Worm (Caenorhabditis elegans) whole organism, mixed stage, embryonic: ENCODE results near the gene aakg-5.

Experiments
- ceh-39 ChIP-seq: fragments of 150-350 bp; optimal IDR thresholded peaks from 2 replicates; lab custom pipeline; 2014; ENCODE audit warnings: missing biosample characterization, missing genetic modification characterization
- cnd-1 ChIP-seq: fragments of 200-800 bp; sonication (Bioruptor generic); optimal IDR thresholded peaks from 2 replicates; lab custom pipeline; 2018; ENCODE audit warnings: mild to moderate bottlenecking, missing genetic modification characterization, missing compliant biosample characterization
- elt-1 ChIP-seq: sonication (generic microtip); optimal IDR thresholded peaks from 2 replicates; lab custom pipeline; 2017; ENCODE audit warnings: missing genetic modification characterization, mild to moderate bottlenecking, missing compliant biosample characterization, antibody characterized with exemption, moderate library complexity, borderline replicate concordance; ENCODE audit not compliant: insufficient read depth
- elt-3 ChIP-seq: fragments of 150-350 bp; optimal IDR thresholded peaks from 2 replicates; lab custom pipeline; 2014; ENCODE audit warnings: missing biosample characterization, missing genetic modification characterization
- lin-32 ChIP-seq: fragments of 200-800 bp; sonication (Bioruptor generic); optimal IDR thresholded peaks from 2 replicates; lab custom pipeline; 2018; ENCODE audit warnings: mild to moderate bottlenecking, missing genetic modification characterization, missing compliant biosample characterization
- lsy-2 ChIP-seq: fragments of 150-350 bp; optimal IDR thresholded peaks from 2 replicates; lab custom pipeline; 2014; ENCODE audit warnings: missing biosample characterization, missing genetic modification characterization
- mep-1 ChIP-seq: fragments of 150-350 bp; optimal IDR thresholded peaks from 2 replicates; lab custom pipeline; 2017; ENCODE audit warnings: missing biosample characterization, missing genetic modification reagents, missing genetic modification characterization, inconsistent platforms
- nhr-237 ChIP-seq: fragments of 150-350 bp; optimal IDR thresholded peaks from 2 replicates; lab custom pipeline; 2014; ENCODE audit warnings: missing biosample characterization, missing genetic modification characterization
- nhr-76 ChIP-seq: sonication (generic microtip); optimal IDR thresholded peaks from 2 replicates; lab custom pipeline; 2017; ENCODE audit warnings: missing biosample characterization, missing genetic modification characterization
- unc-39 ChIP-seq: fragments of 150-350 bp; optimal IDR thresholded peaks from 2 replicates; lab custom pipeline; 2014; ENCODE audit warnings: missing biosample characterization, missing genetic modification characterization
- unc-62 ChIP-seq: fragments of 150-350 bp; optimal IDR thresholded peaks from 2 replicates; lab custom pipeline; 2014; ENCODE audit warnings: missing biosample characterization, missing genetic modification reagents, missing genetic modification characterization
- ztf-11 ChIP-seq: fragments of 150-350 bp; optimal IDR thresholded peaks from 2 replicates; lab custom pipeline; 2014; ENCODE audit warnings: missing biosample characterization, missing genetic modification characterization

ce11 chrII:9965325-9965724 is 9.6 kb downstream of the aakg-5 start:
- TF ChIP-seq nhr-76 (no peak), cnd-1 (tag; lab: Kevin White, UChicago) (no peak), elt-3 (tag; lab: Kevin White, UChicago) (no peak), lin-32 (no peak), unc-39 (tag; lab: Kevin White, UChicago) (no peak), ztf-11 (tag; lab: Kevin White, UChicago) (no peak), elt-1 (no peak), mep-1 (tag; lab: Kevin White, UChicago) (no peak), nhr-237 (tag; lab: Kevin White, UChicago) (no peak), lsy-2 (tag; lab: Kevin White, UChicago) (no peak), ceh-39 (no peak), unc-62 (GFP tag; lab: Kevin White, UChicago) (no peak)
